Worm (Caenorhabditis elegans) whole organism, midembryonic: ENCODE measurements around the gene nas-21.

Source experiments
- T22C8.4 ChIP-seq: fragments of 200-800 bp; sonication (Bioruptor generic); IDR thresholded peaks from 2 replicates; pipeline ENCODE4 v1.3.6; 2022; ENCODE audit warnings: missing genetic modification characterization, missing compliant biosample characterization
- cog-1 ChIP-seq: sonication (generic microtip); optimal IDR thresholded peaks from 2 replicates; lab custom pipeline; 2016; ENCODE audit warnings: missing genetic modification characterization, missing compliant biosample characterization
- flt-1 ChIP-seq: fragments of 200-800 bp; sonication (Bioruptor generic); IDR thresholded peaks from 2 replicates; pipeline ENCODE4 v1.3.6; 2022; ENCODE audit warnings: missing genetic modification characterization, missing compliant biosample characterization
- klf-2 ChIP-seq: fragments of 200-800 bp; sonication (Bioruptor generic); conservative IDR thresholded peaks from 2 replicates; pipeline ENCODE4 v1.3.6; 2022; ENCODE audit warnings: missing genetic modification reagents, missing genetic modification characterization, missing compliant biosample characterization
- med-1 ChIP-seq: sonication (generic microtip); optimal IDR thresholded peaks from 2 replicates; lab custom pipeline; 2017; ENCODE audit warnings: missing genetic modification characterization, mild to moderate bottlenecking, missing compliant biosample characterization, antibody characterized with exemption, missing genetic modification reagents; ENCODE audit not compliant: insufficient read depth
- ref-1 ChIP-seq: fragments of 200-800 bp; sonication (Bioruptor generic); conservative IDR thresholded peaks from 2 replicates; pipeline ENCODE4 v1.3.6; 2022; ENCODE audit warnings: missing genetic modification reagents, missing genetic modification characterization, missing compliant biosample characterization
- tab-1 ChIP-seq: fragments of 200-800 bp; sonication (Bioruptor generic); IDR thresholded peaks from 2 replicates; pipeline ENCODE4 v1.3.6; 2022; ENCODE audit warnings: missing genetic modification characterization, missing compliant biosample characterization
- ztf-23 ChIP-seq: fragments of 200-800 bp; sonication (Bioruptor generic); IDR thresholded peaks from 2 replicates; pipeline ENCODE4 v1.3.6; 2022; ENCODE audit warnings: missing genetic modification reagents, missing genetic modification characterization, missing compliant biosample characterization
- ztf-29 ChIP-seq: fragments of 200-800 bp; sonication (Bioruptor generic); IDR thresholded peaks from 2 replicates; pipeline ENCODE4 v1.3.6; 2022; ENCODE audit warnings: missing genetic modification reagents, missing genetic modification characterization, missing compliant biosample characterization

nas-21 gene

ce11 chrV:11472209-11472608, at the start of gene nas-21, which contains the start of gene nas-20:
nas-21 (plus strand) TSS chrV:11472564.
nas-20 (minus strand) TSS chrV:11472309.
- TF ChIP-seq klf-2 (GFP tag; lab: Robert Waterston, UW) (no peak), tab-1 (no peak), T22C8.4 (GFP tag; lab: Robert Waterston, UW) (no peak), cog-1 (tag; lab: Kevin White, UChicago) (no peak), ref-1 (GFP tag; lab: Robert Waterston, UW) (no peak), ztf-29 (GFP tag; lab: Robert Waterston, UW) (no peak)

ce11 chrV:11424565-11424964, 47.8 kb upstream of the nas-21 start, which contains the start of gene T26H10.2:
T26H10.2 (minus strand) TSS chrV:11424665.
- TF ChIP-seq T22C8.4 (GFP tag; lab: Robert Waterston, UW) (no peak), med-1 (GFP tag; lab: Kevin White, UChicago) (no peak), ztf-23 (no peak), ztf-29 (GFP tag; lab: Robert Waterston, UW) (no peak), tab-1 (no peak), klf-2 (GFP tag; lab: Robert Waterston, UW) (no peak), flt-1 (no peak), ref-1 (GFP tag; lab: Robert Waterston, UW) (no peak), cog-1 (tag; lab: Kevin White, UChicago) (no peak)

- TF ChIP-seq tab-1 (no peak), flt-1 (no peak), T22C8.4 (GFP tag; lab: Robert Waterston, UW) (no peak), med-1 (GFP tag; lab: Kevin White, UChicago) (no peak), ztf-29 (GFP tag; lab: Robert Waterston, UW) (no peak), ztf-23 (no peak), klf-2 (GFP tag; lab: Robert Waterston, UW) (no peak), ref-1 (GFP tag; lab: Robert Waterston, UW) (no peak), cog-1 (tag; lab: Kevin White, UChicago) (no peak)
These were observed 43.6 kb upstream of the nas-21 start for ce11 chrV:11428728-11429127.

- no peak for TF ChIP-seq tab-1
- TF ChIP-seq T22C8.4 (GFP tag; lab: Robert Waterston, UW): no peak
- no peak for TF ChIP-seq klf-2 (GFP tag; lab: Robert Waterston, UW)
- TF ChIP-seq ztf-29 (GFP tag; lab: Robert Waterston, UW): no peak
- no peak for TF ChIP-seq cog-1 (tag; lab: Kevin White, UChicago)
- TF ChIP-seq ztf-23: no peak
- no peak for TF ChIP-seq flt-1
- TF ChIP-seq ref-1 (GFP tag; lab: Robert Waterston, UW): no peak
- TF ChIP-seq med-1 (GFP tag; lab: Kevin White, UChicago): no peak
These were observed 41.5 kb upstream of the nas-21 start for ce11 chrV:11430823-11431222.

- TF ChIP-seq tab-1: no peak
- TF ChIP-seq klf-2 (GFP tag; lab: Robert Waterston, UW): no peak
- no peak for TF ChIP-seq T22C8.4 (GFP tag; lab: Robert Waterston, UW)
- no peak for TF ChIP-seq ztf-29 (GFP tag; lab: Robert Waterston, UW)
- TF ChIP-seq cog-1 (tag; lab: Kevin White, UChicago): no peak
- TF ChIP-seq ztf-23: no peak
- TF ChIP-seq flt-1: no peak
- TF ChIP-seq med-1 (GFP tag; lab: Kevin White, UChicago): no peak
- TF ChIP-seq ref-1 (GFP tag; lab: Robert Waterston, UW): no peak
These were observed 37.1 kb upstream of the nas-21 start for ce11 chrV:11435242-11435641.

ce11 chrV:11436407-11436806, 36.0 kb upstream of the nas-21 start:
- TF ChIP-seq ztf-23 (no peak), klf-2 (GFP tag; lab: Robert Waterston, UW) (no peak), tab-1 (no peak), T22C8.4 (GFP tag; lab: Robert Waterston, UW) (no peak), flt-1 (no peak), ref-1 (GFP tag; lab: Robert Waterston, UW) (no peak), ztf-29 (GFP tag; lab: Robert Waterston, UW) (no peak), med-1 (GFP tag; lab: Kevin White, UChicago) (no peak), cog-1 (tag; lab: Kevin White, UChicago) (no peak)

- TF ChIP-seq ztf-29 (GFP tag; lab: Robert Waterston, UW) (no peak), klf-2 (GFP tag; lab: Robert Waterston, UW) (no peak), cog-1 (tag; lab: Kevin White, UChicago) (no peak), T22C8.4 (GFP tag; lab: Robert Waterston, UW) (no peak), flt-1 (no peak), tab-1 (no peak), med-1 (GFP tag; lab: Kevin White, UChicago) (no peak), ztf-23 (no peak), ref-1 (GFP tag; lab: Robert Waterston, UW) (no peak)
These were observed 33.9 kb upstream of the nas-21 start, which contains the start of gene dmsr-1 for ce11 chrV:11438464-11438863. dmsr-1 (plus strand) TSS chrV:11438764.

- no peak for TF ChIP-seq ztf-29 (GFP tag; lab: Robert Waterston, UW)
- TF ChIP-seq flt-1: no peak
- no peak for TF ChIP-seq ztf-23
- no peak for TF ChIP-seq ref-1 (GFP tag; lab: Robert Waterston, UW)
- TF ChIP-seq med-1 (GFP tag; lab: Kevin White, UChicago): no peak
- no peak for TF ChIP-seq T22C8.4 (GFP tag; lab: Robert Waterston, UW)
- TF ChIP-seq cog-1 (tag; lab: Kevin White, UChicago): no peak
- TF ChIP-seq tab-1: no peak
These were observed 33.2 kb upstream of the nas-21 start for ce11 chrV:11439202-11439601.

- TF ChIP-seq tab-1 (no peak), ztf-23 (no peak)
These were observed 28.9 kb upstream of the nas-21 start, which contains the start of gene F57B7.2 for ce11 chrV:11443503-11443902. F57B7.2 (minus strand) TSS chrV:11443603.

ce11 chrV:11445375-11445774, 27.0 kb upstream of the nas-21 start:
- TF ChIP-seq ztf-29 (GFP tag; lab: Robert Waterston, UW): no peak
- peak; percentile 41; the same call in 1 of the 2 replicates for TF ChIP-seq T22C8.4 (GFP tag; lab: Robert Waterston, UW)
